Worm (Caenorhabditis elegans): ENCODE data around the gene bckd-1A.

bckd-1A gene

ce11 chrIII:12931786-12932427, 40.4 kb downstream of the bckd-1A start, which contains the start of gene rbm-7 (continued):
- TF ChIP-seq zfh-2 (GFP tag; conservative IDR thresholded peaks at IDR 0.05) = no peak
- no peak for TF ChIP-seq let-526 (GFP tag; IDR thresholded peaks at IDR 0.05)
- peak; percentile 5 for TF ChIP-seq nhr-80 (tag; optimal IDR thresholded peaks at IDR 0.05)
- TF ChIP-seq ccch-3 (GFP tag; optimal IDR thresholded peaks at IDR 0.05) = no peak
- no peak for TF ChIP-seq madf-10 (tag; optimal IDR thresholded peaks at IDR 0.05)
- TF ChIP-seq ceh-79 (tag; optimal IDR thresholded peaks at IDR 0.05) = no peak
- no peak for TF ChIP-seq ztf-6 (GFP tag; IDR thresholded peaks at IDR 0.05)
- peak; percentile 71 for TF ChIP-seq lin-54 (GFP tag; optimal IDR thresholded peaks at IDR 0.05)
- peak; percentile 74; the same call in 1 of the 2 replicates for TF ChIP-seq pbrm-1 (GFP tag; IDR thresholded peaks at IDR 0.05)
- no peak for TF ChIP-seq him-1 (tag; optimal IDR thresholded peaks at IDR 0.05)
- no peak for TF ChIP-seq B0019.2 (GFP tag; conservative IDR thresholded peaks at IDR 0.05)
- TF ChIP-seq pha-4 (tag; optimal IDR thresholded peaks at IDR 0.05) = no peak
- TF ChIP-seq rpc-1 (optimal IDR thresholded peaks at IDR 0.05) = no peak
- no peak for TF ChIP-seq rpc-1 (tag; optimal IDR thresholded peaks at IDR 0.05)
- TF ChIP-seq F52B5.7 (tag; optimal IDR thresholded peaks at IDR 0.05) = no peak
- TF ChIP-seq unc-130 (GFP tag; optimal IDR thresholded peaks at IDR 0.05) = no peak
- TF ChIP-seq K11D2.4 (GFP tag; IDR thresholded peaks at IDR 0.05) = peak; percentile 76
- TF ChIP-seq ama-1 (optimal IDR thresholded peaks at IDR 0.05) = no peak
- TF ChIP-seq ama-1 (GFP tag; optimal IDR thresholded peaks at IDR 0.05) = no peak
- TF ChIP-seq ceh-58 (GFP tag; IDR thresholded peaks at IDR 0.05) = no peak
- peak; percentile 32 for TF ChIP-seq K12H6.12 (tag; optimal IDR thresholded peaks at IDR 0.05)
- no peak for TF ChIP-seq hmg-20 (GFP tag; IDR thresholded peaks at IDR 0.05)
- no peak for TF ChIP-seq Y95B8A.8 (GFP tag; IDR thresholded peaks at IDR 0.05)
- TF ChIP-seq ztf-28 (GFP tag; IDR thresholded peaks at IDR 0.05) = no peak
- peak; percentile 68 for TF ChIP-seq ztf-26 (tag; optimal IDR thresholded peaks at IDR 0.05)
- TF ChIP-seq ztf-3 (GFP tag; optimal IDR thresholded peaks at IDR 0.05) = no peak
- TF ChIP-seq egl-44 (GFP tag; IDR thresholded peaks at IDR 0.05) = no peak
- no peak for TF ChIP-seq attf-5 (GFP tag; optimal IDR thresholded peaks at IDR 0.05)
- TF ChIP-seq mes-4 (tag; optimal IDR thresholded peaks at IDR 0.05) = no peak
- no peak for TF ChIP-seq unc-62 (GFP tag; optimal IDR thresholded peaks at IDR 0.05)
- no peak for TF ChIP-seq dpff-1 (tag; optimal IDR thresholded peaks at IDR 0.05)
- TF ChIP-seq F55B11.4 (tag; optimal IDR thresholded peaks at IDR 0.05; ENCODE audit: borderline replicate concordance, insufficient read depth) = no peak
- no peak for TF ChIP-seq akir-1 (GFP tag; optimal IDR thresholded peaks at IDR 0.05)
- TF ChIP-seq ztf-22 (GFP tag; optimal IDR thresholded peaks at IDR 0.05) = no peak
- no peak for TF ChIP-seq F10E7.11 (tag; optimal IDR thresholded peaks at IDR 0.05)
- no peak for TF ChIP-seq F57C9.4 (tag; optimal IDR thresholded peaks at IDR 0.05)
- TF ChIP-seq madf-6 (GFP tag; IDR thresholded peaks at IDR 0.05) = peak; percentile 66
- 0 out of 2 replicates have a peak, but pooled peaks have one; percentile 21 for TF ChIP-seq hsf-1 (GFP tag; IDR thresholded peaks at IDR 0.05)
- TF ChIP-seq bed-2 (GFP tag; IDR thresholded peaks at IDR 0.05) = no peak
- TF ChIP-seq dpl-1 (GFP tag; optimal IDR thresholded peaks at IDR 0.05) = peak; percentile 29
- peak; percentile 53 for TF ChIP-seq hmg-1.2 (GFP tag; IDR thresholded peaks at IDR 0.05)
- no peak for TF ChIP-seq nhr-120 (GFP tag; IDR thresholded peaks at IDR 0.05)
- TF ChIP-seq atf-7 (tag; optimal IDR thresholded peaks at IDR 0.05) = no peak
- TF ChIP-seq efl-1 (GFP tag; optimal IDR thresholded peaks at IDR 0.05) = no peak
- no peak for TF ChIP-seq B0336.3 (GFP tag; IDR thresholded peaks at IDR 0.05)
- TF ChIP-seq egl-18 (GFP tag; IDR thresholded peaks at IDR 0.05) = no peak
- no peak for TF ChIP-seq sptf-2 (GFP tag; optimal IDR thresholded peaks at IDR 0.05)
- TF ChIP-seq F22D6.2 (tag; optimal IDR thresholded peaks at IDR 0.05) = no peak
- TF ChIP-seq Y53G8AR.9 (GFP tag; conservative IDR thresholded peaks at IDR 0.05) = peak; percentile 79; the same call in 1 of the 2 replicates
- no peak for TF ChIP-seq attf-6 (GFP tag; IDR thresholded peaks at IDR 0.05)
- TF ChIP-seq somi-1 (GFP tag; optimal IDR thresholded peaks at IDR 0.05) = no peak

All from whole organism, young adult.